Fruit fly (Drosophila melanogaster): Measurements from ENCODE around the gene CG8353.
A peak's percentile ranks its signal among the peaks of the same experiment; 100 is the strongest.

The CG8353 gene

DNA sequence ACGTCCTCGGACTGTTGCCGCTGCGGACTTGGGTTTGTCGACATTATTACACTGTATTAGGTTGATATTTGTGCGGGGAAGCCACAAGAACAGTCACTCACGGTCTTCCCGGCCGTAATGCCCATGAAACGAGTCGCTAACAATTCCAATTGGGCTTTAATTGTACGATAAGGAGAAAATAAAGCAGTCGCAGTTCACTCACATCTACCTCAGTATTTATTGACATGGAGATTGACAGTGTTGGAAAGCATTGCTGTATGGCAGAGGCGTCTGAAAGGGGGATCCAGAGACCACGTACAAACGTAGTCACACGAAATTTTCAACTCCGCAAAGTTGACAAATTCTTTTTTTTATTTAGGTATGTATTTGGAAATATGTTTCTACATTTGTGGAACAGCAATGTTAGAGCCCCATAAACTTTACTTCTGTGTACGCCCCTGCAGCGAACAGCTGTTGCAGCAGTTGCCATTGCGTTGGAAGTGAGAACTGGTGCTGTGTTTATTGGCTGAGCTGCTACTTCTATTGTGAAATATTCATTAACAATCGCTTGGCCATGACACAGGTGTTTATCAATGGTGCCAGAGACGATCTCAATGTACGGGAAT, 1.1 kb upstream of the CG8353 start, which contains the start of the genes CG8372 and CG8360 (continued):
- TF ChIP-seq B-H1 (GFP tag; IDR thresholded peaks at IDR 0.05) (peak; percentile 99), CG3281 (GFP tag; optimal IDR thresholded peaks at IDR 0.05) (peak; percentile 98), hkb (optimal IDR thresholded peaks at IDR 0.05) (no peak), hkb (GFP tag; IDR thresholded peaks at IDR 0.05) (peak; percentile 99), cato (GFP tag; optimal IDR thresholded peaks at IDR 0.05; ENCODE audit: borderline replicate concordance) (peak; percentile 98), pum (GFP tag; optimal IDR thresholded peaks at IDR 0.05) (peak; percentile 99), ranshi (GFP tag; IDR thresholded peaks at IDR 0.05) (peak; percentile 99), CG4617 (GFP tag; optimal IDR thresholded peaks at IDR 0.05; ENCODE audit: borderline replicate concordance) (peak; percentile 99), seq (GFP tag; IDR thresholded peaks at IDR 0.05) (peak; percentile 99), zf30C (GFP tag; optimal IDR thresholded peaks at IDR 0.05) (peak; percentile 37), kah (GFP tag; optimal IDR thresholded peaks at IDR 0.05) (peak; percentile 93), ken (GFP tag; IDR thresholded peaks at IDR 0.05) (peak; percentile 99), tin (GFP tag; optimal IDR thresholded peaks at IDR 0.05) (peak; percentile 99), kni (GFP tag; optimal IDR thresholded peaks at IDR 0.05) (peak; percentile 90), CG7556 (GFP tag; optimal IDR thresholded peaks at IDR 0.05) (peak; percentile 98), Tbp (GFP tag; optimal IDR thresholded peaks at IDR 0.05) (no peak), zen2 (GFP tag; IDR thresholded peaks at IDR 0.05; ENCODE audit: partially characterized antibody) (no peak), CG10543 (GFP tag; optimal IDR thresholded peaks at IDR 0.05) (peak; percentile 98), Six4 (GFP tag; optimal IDR thresholded peaks at IDR 0.05) (peak; percentile 99), CG7786 (GFP tag; optimal IDR thresholded peaks at IDR 0.05) (peak; percentile 99), Asciz (GFP tag; optimal IDR thresholded peaks at IDR 0.05) (peak; percentile 97), CG10979 (tag; optimal IDR thresholded peaks at IDR 0.05) (peak; percentile 98), sqz (GFP tag; optimal IDR thresholded peaks at IDR 0.05) (peak; percentile 96), MBD-R2 (GFP tag; IDR thresholded peaks at IDR 0.05) (peak; percentile 100), Ada2b (GFP tag; IDR thresholded peaks at IDR 0.05) (peak; percentile 99), ase (GFP tag; IDR thresholded peaks at IDR 0.05) (peak; percentile 99), h (optimal IDR thresholded peaks at IDR 0.05) (no peak), D19A (tag; optimal IDR thresholded peaks at IDR 0.05) (peak; percentile 93), HLH4C (GFP tag; IDR thresholded peaks at IDR 0.05; ENCODE audit: partially characterized antibody) (0 out of 3 replicates have a peak, but pooled peaks have one; percentile 20), Bdp1 (GFP tag; optimal IDR thresholded peaks at IDR 0.05) (peak; percentile 95), CG4404 (GFP tag; IDR thresholded peaks at IDR 0.05) (peak; percentile 99), CG3065 (GFP tag; optimal IDR thresholded peaks at IDR 0.05) (peak; percentile 97), cg (GFP tag; optimal IDR thresholded peaks at IDR 0.05) (peak; percentile 8), Dfd (GFP tag; optimal IDR thresholded peaks at IDR 0.05) (no peak), CG8765 (GFP tag; IDR thresholded peaks at IDR 0.05) (peak; percentile 99), CG12071 (GFP tag; optimal IDR thresholded peaks at IDR 0.05) (peak; percentile 99), trem (tag; optimal IDR thresholded peaks at IDR 0.05) (peak; percentile 96), CTCF (GFP tag; optimal IDR thresholded peaks at IDR 0.05) (peak; percentile 76), Sry-β (GFP tag; optimal IDR thresholded peaks at IDR 0.05) (peak; percentile 72), Nf-YA (GFP tag; IDR thresholded peaks at IDR 0.05) (peak; percentile 97), CG2875 (GFP tag; optimal IDR thresholded peaks at IDR 0.05) (peak; percentile 98), Dp (GFP tag; optimal IDR thresholded peaks at IDR 0.05) (peak; percentile 45), Atf-2 (GFP tag; optimal IDR thresholded peaks at IDR 0.05) (peak; percentile 99), btn (GFP tag; optimal IDR thresholded peaks at IDR 0.05) (peak; percentile 98), Fer1 (GFP tag; optimal IDR thresholded peaks at IDR 0.05) (peak; percentile 99), Lim3 (GFP tag; IDR thresholded peaks at IDR 0.05) (peak; percentile 97), Gug (GFP tag; IDR thresholded peaks at IDR 0.05) (peak; percentile 99), CG2120 (GFP tag; optimal IDR thresholded peaks at IDR 0.05) (peak; percentile 99), Hr3 (GFP tag; optimal IDR thresholded peaks at IDR 0.05) (peak; percentile 99), CG15696 (tag; optimal IDR thresholded peaks at IDR 0.05) (peak; percentile 96), CG13123 (GFP tag; optimal IDR thresholded peaks at IDR 0.05) (peak; percentile 98), Sox102F (GFP tag; optimal IDR thresholded peaks at IDR 0.05) (peak; percentile 98)

Data from whole organism, embryonic.